Worm (Caenorhabditis elegans) whole organism, young adult: ENCODE data around the gene B0034.4.

Experiments used
- B0019.2 ChIP-seq: fragments of 200-800 bp; sonication (Bioruptor generic); conservative IDR thresholded peaks from 2 replicates; pipeline ENCODE4 v1.3.6; 2022; ENCODE audit warnings: missing genetic modification reagents, missing genetic modification characterization, missing compliant biosample characterization
- D2030.7 ChIP-seq: fragments of 200-800 bp; sonication (Bioruptor generic); IDR thresholded peaks from 2 replicates; pipeline ENCODE4 v1.3.6; 2022; ENCODE audit warnings: missing genetic modification reagents, missing genetic modification characterization, missing compliant biosample characterization
- K11D2.4 ChIP-seq: fragments of 200-800 bp; sonication (Bioruptor generic); IDR thresholded peaks from 2 replicates; pipeline ENCODE4 v1.3.6; 2022; ENCODE audit warnings: missing genetic modification reagents, missing genetic modification characterization, missing compliant biosample characterization
- Y67H2A.10 ChIP-seq: fragments of 200-800 bp; sonication (Bioruptor generic); conservative IDR thresholded peaks from 2 replicates; pipeline ENCODE4 v1.3.6; 2022; ENCODE audit warnings: missing genetic modification reagents, missing genetic modification characterization, missing compliant biosample characterization
- ZK185.1 ChIP-seq: sonication (generic microtip); optimal IDR thresholded peaks from 2 replicates; lab custom pipeline; 2016; ENCODE audit warnings: mild to moderate bottlenecking, missing genetic modification characterization, missing compliant biosample characterization; ENCODE audit not compliant: poor library complexity, severe bottlenecking
- aptf-2 ChIP-seq: fragments of 200-800 bp; sonication (Bioruptor generic); conservative IDR thresholded peaks from 2 replicates; pipeline ENCODE4 v1.3.6; 2022; ENCODE audit warnings: missing genetic modification reagents, missing genetic modification characterization, missing compliant biosample characterization
- atf-7 ChIP-seq: sonication (generic microtip); optimal IDR thresholded peaks from 2 replicates; lab custom pipeline; 2017; ENCODE audit warnings: mild to moderate bottlenecking, missing genetic modification characterization, missing compliant biosample characterization
- attf-5 ChIP-seq: fragments of 200-800 bp; sonication (Bioruptor generic); optimal IDR thresholded peaks from 2 replicates; lab custom pipeline; 2018; ENCODE audit warnings: mild to moderate bottlenecking, missing genetic modification characterization, missing compliant biosample characterization
- attf-6 ChIP-seq: fragments of 200-800 bp; sonication (Bioruptor generic); IDR thresholded peaks from 2 replicates; pipeline ENCODE4 v1.3.6; 2022; ENCODE audit warnings: missing genetic modification reagents, missing genetic modification characterization, missing compliant biosample characterization
- ccch-3 ChIP-seq: fragments of 200-800 bp; sonication (Bioruptor generic); optimal IDR thresholded peaks from 2 replicates; lab custom pipeline; 2018; ENCODE audit warnings: mild to moderate bottlenecking, missing genetic modification characterization, missing compliant biosample characterization
- cebp-1 ChIP-seq, 2 experiments: fragments of 200-800 bp in 1 of 2; sonication (Bioruptor generic) in 1 of 2; sonication (generic microtip) in 1 of 2; IDR thresholded peaks in 1 of 2; optimal IDR thresholded peaks in 1 of 2; 2 replicates each; pipeline versions ENCODE4 v1.3.6 to Lab custom; 2017 to 2022; ENCODE audit warnings: missing compliant biosample characterization in 2 of 2, missing genetic modification characterization in 2 of 2, mild to moderate bottlenecking in 1 of 2, missing genetic modification reagents in 1 of 2, moderate library complexity in 1 of 2
- cebp-2 ChIP-seq: fragments of 200-800 bp; sonication (Bioruptor generic); IDR thresholded peaks from 2 replicates; pipeline ENCODE4 v1.3.6; 2022; ENCODE audit warnings: missing genetic modification characterization, missing compliant biosample characterization
- ceh-40 ChIP-seq: fragments of 200-800 bp; sonication (Bioruptor generic); IDR thresholded peaks from 2 replicates; pipeline ENCODE4 v1.3.6; 2022; ENCODE audit warnings: missing genetic modification characterization, missing compliant biosample characterization
- chd-7 ChIP-seq: sonication (generic microtip); optimal IDR thresholded peaks from 2 replicates; lab custom pipeline; 2016; ENCODE audit warnings: mild to moderate bottlenecking, missing genetic modification characterization, moderate library complexity, missing compliant biosample characterization
- dox-1 ChIP-seq: fragments of 200-800 bp; sonication (Bioruptor generic); IDR thresholded peaks from 2 replicates; pipeline ENCODE4 v1.3.6; 2022; ENCODE audit warnings: missing genetic modification reagents, missing genetic modification characterization, missing compliant biosample characterization
- egrh-3 ChIP-seq: fragments of 200-800 bp; sonication (Bioruptor generic); IDR thresholded peaks from 2 replicates; pipeline ENCODE4 v1.3.6; 2022; ENCODE audit warnings: missing genetic modification reagents, missing genetic modification characterization, missing compliant biosample characterization
- ets-4 ChIP-seq: fragments of 200-800 bp; sonication (Bioruptor generic); optimal IDR thresholded peaks from 2 replicates; lab custom pipeline; 2018; ENCODE audit warnings: mild to moderate bottlenecking, missing genetic modification characterization, missing compliant biosample characterization
- hlh-26 ChIP-seq: fragments of 200-800 bp; sonication (Bioruptor generic); conservative IDR thresholded peaks from 2 replicates; pipeline ENCODE4 v1.3.6; 2022; ENCODE audit warnings: missing genetic modification reagents, missing genetic modification characterization, missing compliant biosample characterization
- hmg-1.2 ChIP-seq: fragments of 200-800 bp; sonication (Bioruptor generic); IDR thresholded peaks from 2 replicates; pipeline ENCODE4 v1.3.6; 2022; ENCODE audit warnings: missing genetic modification reagents, missing genetic modification characterization, missing compliant biosample characterization
- lag-1 ChIP-seq: fragments of 200-800 bp; sonication (Bioruptor generic); IDR thresholded peaks from 2 replicates; pipeline ENCODE4 v1.3.6; 2022; ENCODE audit warnings: missing genetic modification reagents, missing genetic modification characterization, missing compliant biosample characterization
- let-607 ChIP-seq, 2 experiments: fragments of 200-800 bp in 1 of 2; sonication (Bioruptor generic) in 1 of 2; sonication (generic microtip) in 1 of 2; optimal IDR thresholded peaks; 2 replicates each; lab custom pipeline; 2016 to 2018; ENCODE audit warnings: mild to moderate bottlenecking in 2 of 2, missing compliant biosample characterization in 2 of 2, missing genetic modification characterization in 2 of 2, moderate library complexity in 2 of 2, missing genotype in 1 of 2
- lin-26 ChIP-seq: fragments of 200-800 bp; sonication (Bioruptor generic); IDR thresholded peaks from 2 replicates; pipeline ENCODE4 v1.3.6; 2022; ENCODE audit warnings: missing genetic modification reagents, missing genetic modification characterization, missing compliant biosample characterization
- lin-40 ChIP-seq: sonication (generic microtip); optimal IDR thresholded peaks from 2 replicates; lab custom pipeline; 2016; ENCODE audit warnings: missing genetic modification characterization, mild to moderate bottlenecking, missing compliant biosample characterization, missing genotype, missing genetic modification reagents
- lir-1 ChIP-seq: fragments of 200-800 bp; sonication (Bioruptor generic); conservative IDR thresholded peaks from 2 replicates; pipeline ENCODE4 v1.3.6; 2022; ENCODE audit warnings: missing genetic modification reagents, missing genetic modification characterization, missing compliant biosample characterization
- mxl-1 ChIP-seq: sonication (generic microtip); optimal IDR thresholded peaks from 2 replicates; lab custom pipeline; 2016; ENCODE audit warnings: missing genetic modification characterization, missing compliant biosample characterization
- nhr-80 ChIP-seq: sonication (generic microtip); optimal IDR thresholded peaks from 2 replicates; lab custom pipeline; 2016; ENCODE audit warnings: missing genetic modification characterization, missing compliant biosample characterization
- pha-4 ChIP-seq: fragments of 150-350 bp; sonication (generic microtip); optimal IDR thresholded peaks from 2 replicates; lab custom pipeline; 2014; ENCODE audit warnings: missing biosample characterization, missing genetic modification reagents, missing genetic modification characterization
- tbp1 ChIP-seq: fragments of 200-800 bp; sonication (Bioruptor generic); optimal IDR thresholded peaks from 2 replicates; lab custom pipeline; 2018; ENCODE audit warnings: mild to moderate bottlenecking, missing genetic modification characterization, missing compliant biosample characterization
- tbx-9 ChIP-seq: sonication (generic microtip); optimal IDR thresholded peaks from 2 replicates; lab custom pipeline; 2016; ENCODE audit warnings: borderline replicate concordance, missing genetic modification characterization, inconsistent platforms, missing compliant biosample characterization
- tlf-1 ChIP-seq: fragments of 200-800 bp; sonication (Bioruptor generic); optimal IDR thresholded peaks from 2 replicates; lab custom pipeline; 2018; ENCODE audit warnings: mild to moderate bottlenecking, missing genetic modification characterization, missing compliant biosample characterization
- unc-62 ChIP-seq: fragments of 150-350 bp; optimal IDR thresholded peaks from 2 replicates; lab custom pipeline; 2014; ENCODE audit warnings: missing biosample characterization, missing genetic modification reagents, missing genetic modification characterization
- ztf-25 ChIP-seq: fragments of 200-800 bp; sonication (Bioruptor generic); IDR thresholded peaks from 2 replicates; pipeline ENCODE4 v1.3.6; 2022; ENCODE audit warnings: missing genetic modification reagents, missing genetic modification characterization, missing compliant biosample characterization
- ztf-26 ChIP-seq: sonication (generic microtip); optimal IDR thresholded peaks from 2 replicates; lab custom pipeline; 2017; ENCODE audit warnings: missing genetic modification characterization, missing compliant biosample characterization

Gene B0034.4

ce11 chrII:5936009-5936408 lies 33.3 kb downstream of the B0034.4 start (continued):
- no peak for TF ChIP-seq lin-40 (tag; lab: Kevin White, UChicago)
- TF ChIP-seq lin-26 (GFP tag; lab: Robert Waterston, UW), result no peak
- no peak for TF ChIP-seq pha-4 (tag; lab: Kevin White, UChicago)
- no peak for TF ChIP-seq ztf-26
- no peak for TF ChIP-seq hlh-26 (GFP tag; lab: Robert Waterston, UW)
- TF ChIP-seq lag-1 (GFP tag; lab: Robert Waterston, UW), result no peak
- no peak for TF ChIP-seq cebp-2 (GFP tag; lab: Robert Waterston, UW)
- TF ChIP-seq tbp1 (GFP tag; lab: Kevin White, UChicago), result peak; percentile 17
- peak; percentile 79 for TF ChIP-seq nhr-80 (tag; lab: Kevin White, UChicago)
- TF ChIP-seq unc-62 (GFP tag; lab: Kevin White, UChicago), result peak; percentile 58
- TF ChIP-seq ZK185.1, result no peak
- no peak for TF ChIP-seq mxl-1
- TF ChIP-seq attf-6, result no peak
- peak; percentile 58 to 88 for TF ChIP-seq let-607 (tag; optimal IDR thresholded peaks at IDR 0.05; lab: Kevin White, UChicago)
- peak; percentile 19 for TF ChIP-seq attf-5 (GFP tag; lab: Kevin White, UChicago)
- no peak for TF ChIP-seq ztf-25 (GFP tag; lab: Robert Waterston, UW)
- TF ChIP-seq tbx-9, result no peak
- no peak for TF ChIP-seq ccch-3 (GFP tag; lab: Kevin White, UChicago)
- no peak for TF ChIP-seq egrh-3 (GFP tag; lab: Robert Waterston, UW)
- no peak for TF ChIP-seq lir-1
- peak; percentile 22 for TF ChIP-seq ets-4 (GFP tag; lab: Kevin White, UChicago)
- peak; percentile 0 for TF ChIP-seq tlf-1 (GFP tag; lab: Kevin White, UChicago)

- TF ChIP-seq aptf-2 (GFP tag; lab: Robert Waterston, UW) (0 out of 2 replicates have a peak, but pooled peaks have one; percentile 19), cebp-1 (GFP tag; IDR thresholded peaks at IDR 0.05; lab: Robert Waterston, UW) (no peak), cebp-1 (tag; optimal IDR thresholded peaks at IDR 0.05; lab: Kevin White, UChicago) (peak; percentile 7), Y67H2A.10 (no peak)
These were observed 35.3 kb downstream of the B0034.4 start for ce11 chrII:5933962-5934422.

DNA sequence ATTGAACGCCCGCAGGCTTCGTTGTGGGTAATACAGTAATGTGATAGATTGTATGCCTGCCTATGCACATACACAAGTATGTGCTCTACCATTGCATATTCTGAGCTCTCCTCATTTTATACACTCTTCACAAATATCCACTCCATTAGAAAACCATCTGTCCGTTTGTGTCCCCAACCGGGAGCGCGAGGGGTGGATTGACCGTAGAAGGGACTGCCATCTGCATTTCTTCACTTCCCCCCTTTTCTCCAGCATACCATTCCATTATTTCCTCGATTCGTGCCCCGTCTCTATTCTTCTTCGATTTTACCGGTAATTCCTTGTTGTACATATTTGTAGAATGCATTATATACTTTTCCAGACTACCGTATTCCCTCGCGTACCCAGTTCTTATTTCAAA lies 36.2 kb downstream of the B0034.4 start:
- TF ChIP-seq chd-7, result peak; percentile 12
- TF ChIP-seq D2030.7 (GFP tag; lab: Robert Waterston, UW), result no peak
- TF ChIP-seq dox-1 (GFP tag; lab: Robert Waterston, UW), result 0 out of 2 replicates have a peak, but pooled peaks have one; percentile 6
- TF ChIP-seq, all 124 proteins: peak for 2

DNA sequence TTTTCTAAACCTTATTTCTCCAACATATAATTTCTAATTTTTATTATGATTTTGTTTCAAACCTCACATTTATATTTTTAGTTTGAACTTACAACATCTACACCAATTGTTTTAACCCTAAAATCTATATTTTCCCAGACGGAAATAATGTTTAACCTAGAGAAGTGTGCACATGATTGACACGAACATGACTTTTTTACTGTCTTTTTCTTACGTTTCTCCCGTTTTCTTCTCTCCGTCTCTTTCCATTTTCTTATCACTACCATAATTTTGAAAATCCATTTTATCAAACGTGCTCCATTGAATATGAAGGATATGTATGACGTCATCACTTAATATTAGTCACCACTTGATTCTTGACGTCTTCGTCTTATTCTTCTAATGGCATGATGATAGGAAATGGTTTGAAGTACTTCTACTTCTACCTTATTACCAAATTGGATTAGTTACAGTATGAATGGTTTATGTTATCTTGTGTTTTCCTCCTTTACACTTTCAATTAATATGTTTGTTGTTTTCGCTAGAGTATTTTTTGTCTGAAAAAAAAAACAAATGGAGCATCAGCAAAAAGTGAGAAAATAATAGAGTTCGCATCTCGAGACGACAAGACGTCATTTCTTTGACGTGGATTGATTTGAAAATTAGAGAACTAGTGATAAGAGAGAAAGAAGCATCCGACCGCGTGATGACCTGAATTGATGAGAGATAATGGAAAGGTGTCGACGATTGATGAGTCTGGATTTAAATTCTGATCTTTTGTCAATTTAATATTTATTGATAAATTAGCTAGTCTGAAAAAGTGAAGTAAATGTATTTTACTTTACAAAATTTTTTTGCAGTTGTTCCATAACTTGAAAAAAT lies 37.2 kb downstream of the B0034.4 start:
- peak; percentile 90 for TF ChIP-seq unc-62 (GFP tag; lab: Kevin White, UChicago)
- TF ChIP-seq B0019.2, result no peak
- TF ChIP-seq let-607 (tag; optimal IDR thresholded peaks at IDR 0.05; lab: Kevin White, UChicago), result peak in 1 of 2 experiments; percentile 21
- TF ChIP-seq atf-7 (tag; lab: Kevin White, UChicago), result peak; percentile 87
- peak; percentile 60 for TF ChIP-seq nhr-80 (tag; lab: Kevin White, UChicago)
- no peak for TF ChIP-seq hmg-1.2
- TF ChIP-seq ceh-40 (GFP tag; lab: Robert Waterston, UW), result no peak
- no peak for TF ChIP-seq cebp-1 (GFP tag; IDR thresholded peaks at IDR 0.05; lab: Robert Waterston, UW)
- TF ChIP-seq cebp-1 (tag; optimal IDR thresholded peaks at IDR 0.05; lab: Kevin White, UChicago), result peak; percentile 25
- TF ChIP-seq K11D2.4 (GFP tag; lab: Robert Waterston, UW), result no peak
- TF ChIP-seq aptf-2 (GFP tag; lab: Robert Waterston, UW), result no peak
- no peak for TF ChIP-seq lag-1 (GFP tag; lab: Robert Waterston, UW)
